Fruit fly (Drosophila melanogaster): Measurements from ENCODE around the gene CG14439.

DNA sequence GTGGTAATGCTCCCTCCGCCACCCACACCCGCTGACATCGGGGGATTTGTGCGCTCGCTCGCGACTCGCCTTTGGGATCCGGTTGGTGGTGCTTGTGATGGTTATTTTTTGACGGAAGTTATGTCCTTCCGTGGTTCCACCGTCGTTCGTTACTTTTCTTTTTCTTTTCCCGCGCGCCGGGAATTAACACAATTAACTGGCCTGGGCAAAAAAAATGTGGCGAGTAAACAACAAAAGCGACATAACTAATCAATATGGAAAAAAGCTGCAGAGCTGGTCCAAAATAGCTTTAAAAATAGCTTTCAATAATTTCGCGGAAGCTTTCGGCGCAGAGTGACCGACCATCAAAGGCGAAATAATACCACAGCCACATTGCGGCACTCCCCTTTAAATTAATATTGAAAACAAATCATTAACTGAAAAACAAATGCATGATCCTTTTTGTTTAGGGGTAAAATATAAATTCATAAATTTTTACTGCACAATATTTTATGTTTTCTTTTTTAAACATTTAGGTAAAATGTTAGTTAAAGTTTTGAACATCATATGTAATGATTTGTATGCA, 49.0 kb upstream of the CG14439 start, which contains the start of gene CG14440:
- TF ChIP-seq Myc (optimal IDR thresholded peaks at IDR 0.05): no peak
- no peak for TF ChIP-seq psq (optimal IDR thresholded peaks at IDR 0.05)
- no peak for TF ChIP-seq ttk (optimal IDR thresholded peaks at IDR 0.05)
- no peak for TF ChIP-seq h (optimal IDR thresholded peaks at IDR 0.05)

All from Kc167 (cell line).